Worm (Caenorhabditis elegans): ENCODE results near the gene H41C03.3.

The H41C03.3 gene

DNA sequence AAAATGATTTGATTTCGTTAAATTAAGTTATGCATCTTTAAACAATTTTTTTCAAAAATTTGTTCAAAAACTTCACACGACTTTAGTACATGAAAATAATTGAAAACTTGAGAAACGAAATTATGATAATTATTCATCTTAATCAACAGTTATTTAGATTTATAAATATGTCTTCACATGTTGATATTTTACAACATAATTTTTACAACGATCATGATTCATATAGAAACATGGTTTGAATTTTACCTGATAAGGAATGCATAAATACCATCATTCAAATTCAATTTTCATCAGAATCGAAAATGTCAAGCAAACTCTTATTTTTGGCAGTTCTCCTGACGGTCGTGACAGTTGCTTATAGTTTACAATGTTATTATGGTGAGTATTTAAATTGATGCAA lies 18.3 kb downstream of the H41C03.3 start, which contains the start of gene tag-234:
TSS of gene tag-234 (plus strand) at position 301 of the 400 bp plus-strand sequence.
- TF ChIP-seq unc-3 (GFP tag; conservative IDR thresholded peaks at IDR 0.05) (no peak), unc-3 (tag; optimal IDR thresholded peaks at IDR 0.05) (no peak), eyg-1 (tag; optimal IDR thresholded peaks at IDR 0.05) (no peak), hlh-8 (tag; optimal IDR thresholded peaks at IDR 0.05) (no peak), hlh-6 (tag; optimal IDR thresholded peaks at IDR 0.05) (no peak), unc-55 (GFP tag; optimal IDR thresholded peaks at IDR 0.05) (no peak), pat-9 (tag; optimal IDR thresholded peaks at IDR 0.05) (no peak), elt-4 (tag; optimal IDR thresholded peaks at IDR 0.05) (no peak), ceh-14 (tag; optimal IDR thresholded peaks at IDR 0.05) (no peak), fkh-10 (GFP tag; optimal IDR thresholded peaks at IDR 0.05) (no peak), ama-1 (optimal IDR thresholded peaks at IDR 0.05) (no peak), ceh-18 (tag; optimal IDR thresholded peaks at IDR 0.05) (no peak), hlh-30 (tag; optimal IDR thresholded peaks at IDR 0.05; ENCODE audit: insufficient read depth) (no peak), Y22D7AL.16 (tag; optimal IDR thresholded peaks at IDR 0.05) (no peak)

DNA sequence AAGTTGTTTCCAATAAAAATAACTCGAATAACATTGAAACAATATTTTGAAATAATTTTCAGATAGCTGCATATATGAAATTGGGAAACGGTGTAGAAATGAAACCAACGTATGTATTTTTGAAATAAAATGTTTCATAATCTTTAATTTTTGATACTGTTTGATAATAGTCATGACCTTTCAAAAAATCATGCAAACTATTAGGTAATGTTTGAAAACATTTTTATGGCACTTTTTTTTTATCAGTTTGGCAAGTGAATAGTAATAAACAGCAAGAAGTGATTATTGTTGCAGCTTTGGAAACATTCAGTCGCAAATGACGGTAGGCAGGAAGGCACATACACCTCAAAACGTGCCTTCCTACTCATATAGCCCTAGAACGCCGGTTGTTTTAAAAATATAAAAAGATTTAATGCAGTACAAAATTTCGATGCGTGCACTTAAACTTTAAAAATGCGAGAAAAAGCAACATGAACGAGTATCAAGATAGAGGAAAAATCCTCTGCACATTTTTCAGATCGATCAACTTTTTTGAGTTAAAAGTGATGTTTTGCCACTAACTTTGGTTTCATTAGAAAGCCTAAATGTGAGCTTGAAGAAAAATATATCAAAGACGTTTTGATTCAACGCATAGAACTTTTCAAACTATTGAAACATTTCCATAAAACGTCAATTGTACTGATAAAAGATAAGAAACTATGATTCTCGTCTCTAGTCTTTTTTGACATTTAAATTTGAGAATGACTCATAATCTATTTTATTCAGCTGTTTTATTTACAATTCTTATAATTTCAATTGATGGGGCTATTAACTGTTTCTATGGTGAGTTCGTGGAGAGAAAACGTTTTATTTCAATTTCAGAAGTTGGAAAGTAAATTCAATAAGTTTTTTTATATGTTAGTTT lies 20.1 kb downstream of the H41C03.3 start, which contains the start of gene F55C12.19:
TSS of gene F55C12.19 (plus strand) at position 735 of the 904 bp plus-strand sequence.
- TF ChIP-seq ceh-18 (tag; optimal IDR thresholded peaks at IDR 0.05) (no peak), tbx-2 (tag; optimal IDR thresholded peaks at IDR 0.05) (no peak), hlh-13 (GFP tag; optimal IDR thresholded peaks at IDR 0.05) (no peak), K09A11.1 (tag; optimal IDR thresholded peaks at IDR 0.05; ENCODE audit: insufficient read depth) (no peak), ahr-1 (tag; optimal IDR thresholded peaks at IDR 0.05) (no peak)

DNA sequence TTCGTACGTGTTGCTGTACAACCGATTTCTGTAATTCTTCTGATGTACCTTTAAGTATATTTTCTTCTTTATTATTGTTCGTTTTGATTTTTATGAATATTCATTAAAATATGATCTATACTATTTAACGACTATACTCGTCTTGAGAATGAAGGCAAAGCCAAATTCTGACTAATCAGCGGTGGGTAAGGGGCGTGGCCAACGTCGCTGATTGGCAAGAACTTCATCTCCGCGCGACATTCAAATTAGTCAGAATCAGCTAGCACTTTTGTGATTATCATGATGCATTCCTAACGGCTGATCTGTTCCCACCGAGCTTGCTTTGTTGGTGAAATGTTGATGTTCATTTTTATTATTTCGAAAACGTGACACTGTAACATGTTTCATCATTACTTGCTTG lies 21.3 kb downstream of the H41C03.3 start:
- TF ChIP-seq nfya-1 (tag; optimal IDR thresholded peaks at IDR 0.05): peak; percentile 75
- TF ChIP-seq unc-3 (GFP tag; conservative IDR thresholded peaks at IDR 0.05): no peak
- no peak for TF ChIP-seq unc-3 (tag; optimal IDR thresholded peaks at IDR 0.05)
- TF ChIP-seq ztf-16 (tag; optimal IDR thresholded peaks at IDR 0.05): no peak
- TF ChIP-seq elt-2 (tag; optimal IDR thresholded peaks at IDR 0.05): no peak
- no peak for TF ChIP-seq Y22D7AL.16 (tag; optimal IDR thresholded peaks at IDR 0.05)

DNA sequence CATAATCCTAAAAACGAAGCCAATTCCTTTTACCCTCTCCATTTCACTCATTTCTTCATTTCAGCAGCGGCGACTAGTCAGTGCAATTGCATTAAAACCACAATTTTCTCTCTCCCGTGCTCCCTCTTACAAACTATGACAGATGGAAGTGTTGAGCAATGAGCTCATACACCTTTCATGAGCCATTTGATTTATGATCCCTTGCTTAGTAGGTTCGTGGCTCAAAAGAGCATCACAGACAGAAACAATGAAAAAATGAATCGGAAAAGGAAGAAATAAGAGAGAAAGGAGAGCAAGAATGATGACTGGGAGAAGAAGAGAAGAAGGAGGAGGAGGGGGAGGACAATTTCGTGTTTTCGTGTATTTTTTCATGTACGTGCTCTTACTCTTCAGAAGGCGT lies 25.9 kb downstream of the H41C03.3 start:
- TF ChIP-seq unc-42 (tag; optimal IDR thresholded peaks at IDR 0.05) (peak; percentile 21), hlh-13 (GFP tag; optimal IDR thresholded peaks at IDR 0.05) (no peak), sox-4 (tag; optimal IDR thresholded peaks at IDR 0.05) (peak; percentile 8), ceh-14 (tag; optimal IDR thresholded peaks at IDR 0.05) (no peak), nfya-1 (tag; optimal IDR thresholded peaks at IDR 0.05) (no peak), npax-4 (tag; optimal IDR thresholded peaks at IDR 0.05) (no peak), elt-4 (tag; optimal IDR thresholded peaks at IDR 0.05) (no peak), Y22D7AL.16 (tag; optimal IDR thresholded peaks at IDR 0.05) (no peak), tbx-2 (tag; optimal IDR thresholded peaks at IDR 0.05) (peak; percentile 6), K09A11.1 (tag; optimal IDR thresholded peaks at IDR 0.05; ENCODE audit: insufficient read depth) (no peak), ceh-19 (GFP tag; optimal IDR thresholded peaks at IDR 0.05) (no peak), pros-1 (tag; optimal IDR thresholded peaks at IDR 0.05) (no peak), odd-2 (tag; optimal IDR thresholded peaks at IDR 0.05) (no peak), ceh-9 (tag; optimal IDR thresholded peaks at IDR 0.05) (no peak), unc-86 (tag; optimal IDR thresholded peaks at IDR 0.05) (no peak)

DNA sequence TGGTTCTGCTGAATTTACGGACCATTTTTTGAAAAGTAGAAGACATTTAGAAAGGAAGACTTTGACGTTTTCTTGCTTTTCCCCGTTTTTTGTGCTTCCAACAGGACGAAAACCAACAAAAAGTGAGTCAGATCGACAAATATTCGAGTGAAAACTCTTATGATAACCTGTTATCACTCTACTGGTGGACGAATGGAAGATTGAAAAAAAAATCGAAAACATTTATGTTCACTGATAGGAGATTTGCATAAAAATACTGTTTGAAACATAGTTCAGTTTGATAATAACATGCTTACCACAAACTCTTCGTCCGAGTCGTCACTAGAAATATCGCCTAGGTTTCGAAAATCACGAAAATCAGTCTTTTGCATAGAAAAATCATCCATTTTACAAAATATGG lies 26.8 kb downstream of the H41C03.3 start:
- no peak for TF ChIP-seq pha-2 (tag; optimal IDR thresholded peaks at IDR 0.05)
- no peak for TF ChIP-seq F13H6.1 (tag; optimal IDR thresholded peaks at IDR 0.05)
- TF ChIP-seq ceh-22 (tag; optimal IDR thresholded peaks at IDR 0.05): no peak
- TF ChIP-seq hlh-30 (tag; optimal IDR thresholded peaks at IDR 0.05; ENCODE audit: insufficient read depth): no peak
- TF ChIP-seq gmeb-2 (tag; optimal IDR thresholded peaks at IDR 0.05): no peak
- no peak for TF ChIP-seq nhr-11 (tag; optimal IDR thresholded peaks at IDR 0.05)
- TF ChIP-seq ceh-45 (GFP tag; IDR thresholded peaks at IDR 0.05): no peak
- no peak for TF ChIP-seq dve-1 (tag; optimal IDR thresholded peaks at IDR 0.05)
- TF ChIP-seq lim-6 (tag; optimal IDR thresholded peaks at IDR 0.05): no peak
- TF ChIP-seq ceh-30 (tag; optimal IDR thresholded peaks at IDR 0.05): no peak
- TF ChIP-seq hlh-8 (tag; optimal IDR thresholded peaks at IDR 0.05): no peak
- no peak for TF ChIP-seq sox-4 (tag; optimal IDR thresholded peaks at IDR 0.05)
- TF ChIP-seq unc-3 (GFP tag; conservative IDR thresholded peaks at IDR 0.05): no peak
- TF ChIP-seq unc-3 (tag; optimal IDR thresholded peaks at IDR 0.05): no peak
- no peak for TF ChIP-seq ceh-18 (tag; optimal IDR thresholded peaks at IDR 0.05)

Measured in whole organism, late embryonic.